Worm (Caenorhabditis elegans) whole organism, mixed stage, embryonic: ENCODE data around the gene F52C6.4.

Source experiments
- M03D4.4 ChIP-seq: sonication (generic microtip); optimal IDR thresholded peaks from 2 replicates; lab custom pipeline; 2017; ENCODE audit warnings: mild to moderate bottlenecking, missing genetic modification characterization, missing compliant biosample characterization
- blmp-1 ChIP-seq: fragments of 150-350 bp; optimal IDR thresholded peaks from 2 replicates; lab custom pipeline; 2014; ENCODE audit warnings: missing biosample characterization, missing genetic modification characterization
- ceh-43 ChIP-seq: fragments of 200-800 bp; sonication (Bioruptor generic); optimal IDR thresholded peaks from 2 replicates; lab custom pipeline; 2018; ENCODE audit warnings: mild to moderate bottlenecking, missing genetic modification characterization, moderate library complexity, missing compliant biosample characterization
- ceh-83 ChIP-seq: fragments of 200-800 bp; sonication (Bioruptor generic); optimal IDR thresholded peaks from 2 replicates; lab custom pipeline; 2018; ENCODE audit warnings: mild to moderate bottlenecking, missing genetic modification characterization, missing compliant biosample characterization
- ces-1 ChIP-seq: fragments of 150-350 bp; optimal IDR thresholded peaks from 2 replicates; lab custom pipeline; 2014; ENCODE audit warnings: missing biosample characterization, missing genetic modification reagents, missing genetic modification characterization
- cnd-1 ChIP-seq: fragments of 200-800 bp; sonication (Bioruptor generic); optimal IDR thresholded peaks from 2 replicates; lab custom pipeline; 2018; ENCODE audit warnings: mild to moderate bottlenecking, missing genetic modification characterization, missing compliant biosample characterization
- drap-1 ChIP-seq: fragments of 200-800 bp; sonication (Bioruptor generic); optimal IDR thresholded peaks from 3 replicates; lab custom pipeline; 2018; ENCODE audit warnings: mild to moderate bottlenecking, missing genetic modification characterization, missing compliant biosample characterization
- elt-1 ChIP-seq: sonication (generic microtip); optimal IDR thresholded peaks from 2 replicates; lab custom pipeline; 2017; ENCODE audit warnings: missing genetic modification characterization, mild to moderate bottlenecking, missing compliant biosample characterization, antibody characterized with exemption, moderate library complexity, borderline replicate concordance; ENCODE audit not compliant: insufficient read depth
- elt-3 ChIP-seq: fragments of 150-350 bp; optimal IDR thresholded peaks from 2 replicates; lab custom pipeline; 2014; ENCODE audit warnings: missing biosample characterization, missing genetic modification characterization
- flh-1 ChIP-seq: fragments of 200-800 bp; sonication (Bioruptor generic); optimal IDR thresholded peaks from 2 replicates; lab custom pipeline; 2018; ENCODE audit warnings: mild to moderate bottlenecking, missing genetic modification characterization, moderate library complexity, missing compliant biosample characterization
- ham-2 ChIP-seq: fragments of 200-800 bp; sonication (Bioruptor generic); optimal IDR thresholded peaks from 2 replicates; lab custom pipeline; 2018; ENCODE audit warnings: mild to moderate bottlenecking, missing genetic modification characterization, missing compliant biosample characterization
- hlh-1 ChIP-seq: fragments of 150-350 bp; optimal IDR thresholded peaks from 2 replicates; lab custom pipeline; 2014; ENCODE audit warnings: missing biosample characterization, missing genetic modification reagents, missing genetic modification characterization
- lin-13 ChIP-seq: fragments of 150-350 bp; optimal IDR thresholded peaks from 2 replicates; lab custom pipeline; 2014; ENCODE audit warnings: missing biosample characterization, missing genetic modification characterization
- lin-32 ChIP-seq: fragments of 200-800 bp; sonication (Bioruptor generic); optimal IDR thresholded peaks from 2 replicates; lab custom pipeline; 2018; ENCODE audit warnings: mild to moderate bottlenecking, missing genetic modification characterization, missing compliant biosample characterization
- lsy-2 ChIP-seq: fragments of 150-350 bp; optimal IDR thresholded peaks from 2 replicates; lab custom pipeline; 2014; ENCODE audit warnings: missing biosample characterization, missing genetic modification characterization
- mab-5 ChIP-seq: fragments of 150-350 bp; optimal IDR thresholded peaks from 2 replicates; lab custom pipeline; 2014; ENCODE audit warnings: missing biosample characterization, missing genetic modification characterization
- mep-1 ChIP-seq: fragments of 150-350 bp; optimal IDR thresholded peaks from 2 replicates; lab custom pipeline; 2017; ENCODE audit warnings: missing biosample characterization, missing genetic modification reagents, missing genetic modification characterization, inconsistent platforms
- mls-2 ChIP-seq: sonication (generic microtip); optimal IDR thresholded peaks from 2 replicates; lab custom pipeline; 2016; ENCODE audit warnings: mild to moderate bottlenecking, missing genetic modification characterization, moderate library complexity, missing compliant biosample characterization
- nhr-2 ChIP-seq: fragments of 150-350 bp; optimal IDR thresholded peaks from 2 replicates; lab custom pipeline; 2014; ENCODE audit warnings: missing biosample characterization, missing genetic modification characterization
- nhr-237 ChIP-seq: fragments of 150-350 bp; optimal IDR thresholded peaks from 2 replicates; lab custom pipeline; 2014; ENCODE audit warnings: missing biosample characterization, missing genetic modification characterization
- nhr-28 ChIP-seq: fragments of 150-350 bp; optimal IDR thresholded peaks from 2 replicates; lab custom pipeline; 2014; ENCODE audit warnings: missing biosample characterization, missing genetic modification characterization
- nhr-76 ChIP-seq: sonication (generic microtip); optimal IDR thresholded peaks from 2 replicates; lab custom pipeline; 2017; ENCODE audit warnings: missing biosample characterization, missing genetic modification characterization
- pha-4 ChIP-seq: fragments of 150-350 bp; optimal IDR thresholded peaks from 2 replicates; lab custom pipeline; 2018; ENCODE audit warnings: missing biosample characterization, missing genetic modification reagents, missing genetic modification characterization
- sem-2 ChIP-seq: fragments of 200-800 bp; sonication (Bioruptor generic); optimal IDR thresholded peaks from 2 replicates; lab custom pipeline; 2018; ENCODE audit warnings: mild to moderate bottlenecking, missing genetic modification characterization, missing compliant biosample characterization
- snpc-4 ChIP-seq: fragments of 150-350 bp; optimal IDR thresholded peaks from 2 replicates; lab custom pipeline; 2014; ENCODE audit warnings: missing biosample characterization, missing genetic modification characterization
- sptf-1 ChIP-seq: sonication (generic microtip); optimal IDR thresholded peaks from 2 replicates; lab custom pipeline; 2017; ENCODE audit warnings: mild to moderate bottlenecking, missing genetic modification characterization, moderate library complexity, missing compliant biosample characterization
- tbx-8 ChIP-seq: fragments of 200-800 bp; sonication (Bioruptor generic); optimal IDR thresholded peaks from 2 replicates; lab custom pipeline; 2018; ENCODE audit warnings: mild to moderate bottlenecking, missing genetic modification characterization, moderate library complexity, missing compliant biosample characterization
- unc-120 ChIP-seq: sonication (generic microtip); optimal IDR thresholded peaks from 2 replicates; lab custom pipeline; 2017; ENCODE audit warnings: missing genetic modification characterization, missing compliant biosample characterization; ENCODE audit not compliant: poor library complexity, severe bottlenecking
- unc-39 ChIP-seq: fragments of 150-350 bp; optimal IDR thresholded peaks from 2 replicates; lab custom pipeline; 2014; ENCODE audit warnings: missing biosample characterization, missing genetic modification characterization
- zip-8 ChIP-seq: fragments of 150-350 bp; optimal IDR thresholded peaks from 2 replicates; lab custom pipeline; 2014; ENCODE audit warnings: missing biosample characterization, missing genetic modification characterization

Gene F52C6.4

DNA sequence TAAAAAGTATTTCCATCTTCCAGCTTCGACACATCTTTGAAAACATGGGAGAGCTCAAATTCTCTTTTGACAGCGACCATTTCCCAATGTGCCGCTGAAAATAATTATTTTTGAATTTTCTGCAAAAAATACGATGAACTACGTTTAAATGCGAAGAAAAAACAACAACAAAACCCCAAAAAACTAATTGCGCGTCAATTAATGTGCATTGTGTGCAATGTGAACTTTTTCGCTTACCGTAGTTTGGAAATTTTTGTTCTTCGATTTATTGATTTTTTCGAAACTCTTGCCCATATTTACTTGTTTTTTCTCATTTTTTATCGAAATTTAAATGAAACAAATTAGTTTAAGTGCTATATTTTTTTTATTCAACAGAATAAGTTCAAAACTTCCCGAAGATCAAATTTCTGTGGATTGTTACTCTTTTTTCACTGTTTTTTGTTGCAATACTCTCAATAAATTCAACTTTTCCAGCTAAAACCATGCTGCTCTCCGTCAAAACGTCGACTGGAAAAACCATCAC is at the start of gene F52C6.4, which contains the start of gene bath-2:
TSS of gene F52C6.4 (plus strand) at position 473 of the 523 bp plus-strand sequence.
TSS of gene bath-2 (minus strand) at position 101 of the 523 bp plus-strand sequence.
- TF ChIP-seq lin-13 (tag; lab: Kevin White, UChicago) (no peak), lin-32 (GFP tag; lab: Kevin White, UChicago) (no peak), cnd-1 (tag; lab: Kevin White, UChicago) (no peak), nhr-76 (tag; lab: Kevin White, UChicago) (no peak), mab-5 (tag; lab: Kevin White, UChicago) (no peak), ceh-43 (GFP tag; lab: Kevin White, UChicago) (no peak), tbx-8 (GFP tag; lab: Kevin White, UChicago) (no peak), nhr-28 (no peak), elt-3 (tag; lab: Kevin White, UChicago) (no peak), ces-1 (GFP tag; lab: Kevin White, UChicago) (no peak), lsy-2 (no peak), drap-1 (no peak), snpc-4 (tag; lab: Kevin White, UChicago) (no peak), nhr-2 (tag; lab: Kevin White, UChicago) (no peak), blmp-1 (tag; lab: Kevin White, UChicago) (no peak), flh-1 (GFP tag; lab: Kevin White, UChicago) (no peak), sptf-1 (tag; lab: Kevin White, UChicago) (no peak), elt-1 (tag; lab: Kevin White, UChicago) (no peak), nhr-237 (no peak), ceh-83 (GFP tag; lab: Kevin White, UChicago) (no peak)

DNA sequence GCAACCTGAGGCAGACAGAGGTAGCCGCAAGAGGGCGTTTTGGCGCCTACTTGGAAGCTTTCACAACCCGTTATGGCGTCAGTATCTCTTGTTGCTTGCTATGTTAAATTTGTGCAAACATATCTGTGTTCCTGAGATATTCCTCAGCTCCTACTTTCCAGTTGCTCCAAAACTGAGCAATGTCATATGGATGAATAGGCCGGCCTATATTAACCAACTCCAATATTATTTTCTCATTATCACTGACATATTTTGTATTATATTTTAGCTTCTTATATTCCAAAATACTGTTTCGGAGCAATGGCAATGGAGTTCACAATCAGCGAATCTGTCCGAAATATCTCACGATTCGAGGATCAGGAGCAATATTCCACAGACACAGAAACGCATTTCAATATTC is 47.3 kb upstream of the F52C6.4 start, which contains the start of gene math-13:
TSS of gene math-13 (plus strand) at position 301 of the 400 bp plus-strand sequence.
- TF ChIP-seq nhr-28, result no peak
- TF ChIP-seq mab-5 (tag; lab: Kevin White, UChicago), result no peak
- TF ChIP-seq zip-8 (tag; lab: Kevin White, UChicago), result no peak
- no peak for TF ChIP-seq ceh-43 (GFP tag; lab: Kevin White, UChicago)
- no peak for TF ChIP-seq elt-3 (tag; lab: Kevin White, UChicago)
- TF ChIP-seq elt-1 (tag; lab: Kevin White, UChicago), result no peak
- no peak for TF ChIP-seq lsy-2
- TF ChIP-seq sem-2 (GFP tag; lab: Kevin White, UChicago), result no peak
- TF ChIP-seq mls-2, result no peak
- TF ChIP-seq unc-39 (tag; lab: Kevin White, UChicago), result no peak
- no peak for TF ChIP-seq blmp-1 (tag; lab: Kevin White, UChicago)

DNA sequence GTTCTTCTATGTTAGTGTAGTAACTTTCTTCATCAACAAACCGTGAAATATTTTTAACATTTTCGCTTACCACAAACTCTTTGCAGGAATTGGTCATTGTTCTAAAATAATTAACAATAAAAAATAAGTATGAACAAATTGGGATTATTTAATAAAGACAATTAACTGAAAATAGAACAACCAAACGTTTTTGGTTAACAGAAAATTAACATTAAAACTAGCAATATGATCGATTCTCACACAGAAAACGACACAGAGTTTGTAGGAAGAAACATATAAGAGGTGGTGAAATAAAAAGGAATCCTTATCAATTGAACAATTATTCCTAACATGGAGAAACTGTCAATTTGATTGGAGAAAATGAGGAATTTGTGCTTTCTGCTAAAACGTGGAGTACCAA is 44.3 kb upstream of the F52C6.4 start, which contains the start of gene math-16:
TSS of gene math-16 (minus strand) at position 101 of the 400 bp plus-strand sequence.
- TF ChIP-seq sptf-1 (tag; lab: Kevin White, UChicago) (no peak), lin-13 (tag; lab: Kevin White, UChicago) (no peak)

DNA sequence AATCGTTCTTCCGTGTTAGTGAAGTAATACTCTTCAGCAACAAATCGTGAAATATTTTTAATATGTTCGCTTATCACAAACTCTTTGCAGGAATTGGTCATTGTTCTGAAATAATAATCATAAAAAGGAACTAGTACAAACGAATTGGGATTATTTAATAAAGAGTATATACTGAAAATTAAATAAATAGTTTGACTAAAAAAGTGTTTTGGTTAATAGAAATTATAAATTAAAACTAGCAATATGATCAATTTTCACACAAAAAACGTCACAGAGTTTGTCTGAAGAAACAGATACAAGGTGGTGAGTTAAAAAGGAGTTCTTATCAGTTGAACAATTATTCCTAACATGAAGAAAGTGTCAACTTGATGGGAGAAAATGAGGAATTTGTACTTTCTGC is 40.2 kb upstream of the F52C6.4 start, which contains the start of gene math-5:
TSS of gene math-5 (minus strand) at position 101 of the 400 bp plus-strand sequence.
- TF ChIP-seq hlh-1, result no peak
- TF ChIP-seq nhr-76 (tag; lab: Kevin White, UChicago), result no peak
- no peak for TF ChIP-seq pha-4 (tag; lab: Kevin White, UChicago)
- TF ChIP-seq ceh-43 (GFP tag; lab: Kevin White, UChicago), result no peak
- no peak for TF ChIP-seq ceh-83 (GFP tag; lab: Kevin White, UChicago)
- no peak for TF ChIP-seq M03D4.4 (tag; lab: Kevin White, UChicago)
- TF ChIP-seq flh-1 (GFP tag; lab: Kevin White, UChicago), result no peak
- no peak for TF ChIP-seq sptf-1 (tag; lab: Kevin White, UChicago)
- TF ChIP-seq lin-13 (tag; lab: Kevin White, UChicago), result no peak
- no peak for TF ChIP-seq lsy-2
- no peak for TF ChIP-seq lin-32 (GFP tag; lab: Kevin White, UChicago)
- no peak for TF ChIP-seq blmp-1 (tag; lab: Kevin White, UChicago)
- no peak for TF ChIP-seq nhr-237

DNA sequence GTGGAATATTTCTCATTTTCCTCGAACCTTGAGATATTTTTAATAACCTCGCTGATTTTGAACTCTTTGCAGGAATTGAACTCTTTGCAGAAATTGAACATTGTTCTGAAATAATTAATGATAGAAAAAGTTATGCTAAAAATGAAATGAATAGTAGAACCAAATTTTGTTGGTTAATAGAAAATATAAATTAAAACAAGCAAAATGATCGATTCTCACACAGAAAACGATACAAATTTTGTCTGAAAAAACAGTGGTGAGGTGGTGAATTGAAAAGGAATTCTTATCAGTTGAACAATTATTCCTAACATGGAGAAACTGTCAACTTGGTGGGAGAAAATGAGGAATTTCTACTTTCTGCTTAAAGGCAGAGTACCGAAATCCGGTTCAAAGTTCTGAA is 38.3 kb upstream of the F52C6.4 start, which contains the start of gene math-6:
TSS of gene math-6 (minus strand) at position 101 of the 400 bp plus-strand sequence.
- TF ChIP-seq mls-2, result no peak
- TF ChIP-seq lin-13 (tag; lab: Kevin White, UChicago), result no peak
- TF ChIP-seq, all 35 proteins: peak for 0

DNA sequence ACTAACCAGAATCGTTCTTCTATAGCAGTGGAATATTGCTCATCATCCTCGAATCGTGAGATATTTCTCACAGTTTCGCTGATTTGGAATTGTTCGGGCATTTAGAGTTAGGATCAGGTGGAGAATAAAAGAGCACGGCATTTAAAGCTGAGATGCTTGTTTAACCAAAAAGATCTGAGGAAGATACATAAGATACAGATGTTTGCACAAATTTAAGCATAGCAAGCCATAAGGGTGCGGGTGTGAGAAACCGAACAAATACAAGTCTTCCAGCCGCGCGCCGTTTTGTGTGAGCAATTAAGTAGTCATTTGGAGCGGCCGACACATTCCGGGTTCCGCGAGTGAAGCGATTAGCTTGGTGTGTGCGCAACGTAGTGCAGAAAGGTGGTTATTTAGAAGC is 36.6 kb upstream of the F52C6.4 start, which contains the start of gene math-7:
TSS of gene math-7 (minus strand) at position 101 of the 400 bp plus-strand sequence.
- no peak for TF ChIP-seq lin-32 (GFP tag; lab: Kevin White, UChicago)
- TF ChIP-seq pha-4 (tag; lab: Kevin White, UChicago), result no peak
- TF ChIP-seq ces-1 (GFP tag; lab: Kevin White, UChicago), result no peak
- no peak for TF ChIP-seq unc-120 (tag; lab: Kevin White, UChicago)
- no peak for TF ChIP-seq ham-2 (GFP tag; lab: Kevin White, UChicago)
- TF ChIP-seq drap-1, result no peak
- TF ChIP-seq sptf-1 (tag; lab: Kevin White, UChicago), result no peak
- no peak for TF ChIP-seq blmp-1 (tag; lab: Kevin White, UChicago)
- no peak for TF ChIP-seq mep-1 (tag; lab: Kevin White, UChicago)
- TF ChIP-seq ceh-43 (GFP tag; lab: Kevin White, UChicago), result no peak
- TF ChIP-seq hlh-1, result no peak
- no peak for TF ChIP-seq mab-5 (tag; lab: Kevin White, UChicago)
- TF ChIP-seq elt-1 (tag; lab: Kevin White, UChicago), result no peak
- no peak for TF ChIP-seq cnd-1 (tag; lab: Kevin White, UChicago)
